Fruit fly (Drosophila melanogaster): ENCODE measurements around the gene CG31715.

CG31715 gene

DNA sequence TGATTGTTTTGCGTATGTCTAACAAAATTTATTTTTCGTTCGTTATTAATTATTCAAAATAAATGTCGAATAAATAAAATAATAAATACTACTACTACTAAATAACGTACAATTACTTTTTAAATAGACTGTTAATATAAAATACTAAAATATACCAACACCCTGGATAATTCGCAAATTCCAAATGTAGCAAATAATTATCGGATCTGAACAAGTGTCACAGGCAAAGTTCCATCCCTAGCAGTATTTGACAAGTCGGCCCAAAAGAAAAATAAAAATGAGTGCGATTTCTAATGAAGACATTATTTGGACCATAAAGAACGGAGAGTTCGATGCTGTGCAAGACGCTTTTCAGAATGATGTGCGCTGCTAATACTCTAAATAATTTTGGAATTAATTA lies at the start of gene CG31715 (continued):
- TF ChIP-seq CG18011 (GFP tag; optimal IDR thresholded peaks at IDR 0.05) (no peak), Dek (tag; optimal IDR thresholded peaks at IDR 0.05) (peak; percentile 26), CG2129 (GFP tag; IDR thresholded peaks at IDR 0.05; ENCODE audit: partially characterized antibody) (no peak), en (GFP tag; optimal IDR thresholded peaks at IDR 0.05) (no peak), CG2120 (GFP tag; optimal IDR thresholded peaks at IDR 0.05) (peak; percentile 23), CG10147 (GFP tag; optimal IDR thresholded peaks at IDR 0.05) (no peak), CG9876 (GFP tag; optimal IDR thresholded peaks at IDR 0.05) (no peak), CG11695 (GFP tag; IDR thresholded peaks at IDR 0.05) (no peak), Rfx (GFP tag; IDR thresholded peaks at IDR 0.05) (no peak), lab (GFP tag; optimal IDR thresholded peaks at IDR 0.05) (no peak), Drgx (GFP tag; IDR thresholded peaks at IDR 0.05) (no peak), Sox102F (GFP tag; optimal IDR thresholded peaks at IDR 0.05) (no peak), CG12219 (GFP tag; optimal IDR thresholded peaks at IDR 0.05) (no peak), CoRest (tag; optimal IDR thresholded peaks at IDR 0.05) (peak; percentile 0), caup (GFP tag; optimal IDR thresholded peaks at IDR 0.05; ENCODE audit: severe bottlenecking) (no peak), bigmax (GFP tag; optimal IDR thresholded peaks at IDR 0.05) (no peak), corto (GFP tag; optimal IDR thresholded peaks at IDR 0.05) (no peak), row (GFP tag; IDR thresholded peaks at IDR 0.05) (peak; percentile 81), CG7745 (tag; optimal IDR thresholded peaks at IDR 0.05) (peak; percentile 98), onecut (GFP tag; IDR thresholded peaks at IDR 0.05) (no peak), fd102C (GFP tag; optimal IDR thresholded peaks at IDR 0.05) (no peak), CG6254 (GFP tag; optimal IDR thresholded peaks at IDR 0.05) (no peak), jigr1 (GFP tag; IDR thresholded peaks at IDR 0.05) (no peak), CG10321 (GFP tag; IDR thresholded peaks at IDR 0.05) (no peak), CG42726 (GFP tag; IDR thresholded peaks at IDR 0.05; ENCODE audit: partially characterized antibody) (no peak), odd (GFP tag; optimal IDR thresholded peaks at IDR 0.05) (no peak), kah (GFP tag; optimal IDR thresholded peaks at IDR 0.05) (peak; percentile 59), ro (GFP tag; IDR thresholded peaks at IDR 0.05) (no peak), HLHmδ (GFP tag; optimal IDR thresholded peaks at IDR 0.05) (no peak), Spps (tag; optimal IDR thresholded peaks at IDR 0.05) (no peak), Side (GFP tag; optimal IDR thresholded peaks at IDR 0.05) (no peak), nom (GFP tag; optimal IDR thresholded peaks at IDR 0.05) (no peak), sens-2 (GFP tag; IDR thresholded peaks at IDR 0.05) (no peak), Hr51 (GFP tag; optimal IDR thresholded peaks at IDR 0.05) (peak in 1 of 2 experiments; percentile 18), CG17802 (tag; optimal IDR thresholded peaks at IDR 0.05) (no peak), fd3F (GFP tag; optimal IDR thresholded peaks at IDR 0.05) (no peak), CG18764 (GFP tag; optimal IDR thresholded peaks at IDR 0.05) (no peak), emc (GFP tag; optimal IDR thresholded peaks at IDR 0.05) (no peak), Dll (GFP tag; IDR thresholded peaks at IDR 0.05; ENCODE audit: partially characterized antibody) (peak; percentile 64), unpg (GFP tag; optimal IDR thresholded peaks at IDR 0.05) (peak; percentile 40), CG4424 (GFP tag; optimal IDR thresholded peaks at IDR 0.05) (no peak), CG9817 (tag; optimal IDR thresholded peaks at IDR 0.05) (no peak), z (GFP tag; IDR thresholded peaks at IDR 0.05) (no peak), Mad (GFP tag; optimal IDR thresholded peaks at IDR 0.05) (no peak), Aef1 (GFP tag; IDR thresholded peaks at IDR 0.05) (no peak), CG2875 (GFP tag; optimal IDR thresholded peaks at IDR 0.05) (no peak), CG31441 (GFP tag; IDR thresholded peaks at IDR 0.05) (peak; percentile 16; the same call in 1 of the 2 replicates), ems (GFP tag; optimal IDR thresholded peaks at IDR 0.05) (no peak), PHDP (tag; optimal IDR thresholded peaks at IDR 0.05) (peak; percentile 39), stc (GFP tag; IDR thresholded peaks at IDR 0.05) (no peak), Dfd (GFP tag; optimal IDR thresholded peaks at IDR 0.05) (no peak)
